Worm (Caenorhabditis elegans): ENCODE measurements around the gene sre-2.
A peak's percentile ranks its signal among the peaks of the same experiment; 100 is the strongest.

The sre-2 gene

ce11 chrII:8071801-8072544 is 30.0 kb downstream of the sre-2 start (continued):
- no peak for TF ChIP-seq lin-15B (tag; optimal IDR thresholded peaks at IDR 0.05)
- TF ChIP-seq nhr-20 (tag; optimal IDR thresholded peaks at IDR 0.05), result peak; percentile 69
- TF ChIP-seq unc-62 (GFP tag; optimal IDR thresholded peaks at IDR 0.05), result no peak
- TF ChIP-seq elt-3 (tag; optimal IDR thresholded peaks at IDR 0.05), result peak in 2 of 6 experiments; percentile 45 to 66
- TF ChIP-seq dpl-1 (GFP tag; optimal IDR thresholded peaks at IDR 0.05), result peak in 2 of 3 experiments; percentile 4 to 38
- no peak for TF ChIP-seq elt-2 (tag; optimal IDR thresholded peaks at IDR 0.05)
- peak; percentile 70 for TF ChIP-seq nhr-47 (tag; optimal IDR thresholded peaks at IDR 0.05)
- TF ChIP-seq rnt-1 (tag; optimal IDR thresholded peaks at IDR 0.05), result no peak
- TF ChIP-seq tlp-1 (tag; optimal IDR thresholded peaks at IDR 0.05), result no peak
- TF ChIP-seq lir-3 (tag; optimal IDR thresholded peaks at IDR 0.05; ENCODE audit: poor library complexity), result peak; percentile 63
- peak; percentile 51 for TF ChIP-seq isw-1 (GFP tag; IDR thresholded peaks at IDR 0.05)
- TF ChIP-seq swsn-7 (tag; optimal IDR thresholded peaks at IDR 0.05), result peak; percentile 54
- TF ChIP-seq irx-1 (tag; optimal IDR thresholded peaks at IDR 0.05), result peak; percentile 38
- TF ChIP-seq blmp-1 (tag; optimal IDR thresholded peaks at IDR 0.05), result peak; percentile 59
- TF ChIP-seq fos-1 (tag; optimal IDR thresholded peaks at IDR 0.05), result no peak
- peak; percentile 89 for TF ChIP-seq nhr-71 (tag; optimal IDR thresholded peaks at IDR 0.05)
- no peak for TF ChIP-seq nhr-77 (tag; optimal IDR thresholded peaks at IDR 0.05)
- peak; percentile 49 to 61 for TF ChIP-seq lin-35 (GFP tag; optimal IDR thresholded peaks at IDR 0.05)
- TF ChIP-seq hpl-2 (GFP tag; optimal IDR thresholded peaks at IDR 0.05), result no peak
- no peak for TF ChIP-seq nhr-28 (tag; optimal IDR thresholded peaks at IDR 0.05)
- TF ChIP-seq egl-27 (tag; optimal IDR thresholded peaks at IDR 0.05), result no peak
- no peak for TF ChIP-seq unc-30 (tag; optimal IDR thresholded peaks at IDR 0.05)
- TF ChIP-seq sup-37 (GFP tag; optimal IDR thresholded peaks at IDR 0.05), result peak; percentile 4
- TF ChIP-seq ceh-8 (GFP tag; optimal IDR thresholded peaks at IDR 0.05), result no peak
- no peak for TF ChIP-seq ama-1 (optimal IDR thresholded peaks at IDR 0.05)
- peak; percentile 13 for TF ChIP-seq pax-3 (tag; optimal IDR thresholded peaks at IDR 0.05)
- TF ChIP-seq nhr-11 (tag; optimal IDR thresholded peaks at IDR 0.05), result no peak
- TF ChIP-seq efl-3 (GFP tag; optimal IDR thresholded peaks at IDR 0.05), result no peak
- peak; percentile 35 for TF ChIP-seq skn-1 (tag; optimal IDR thresholded peaks at IDR 0.05)
- TF ChIP-seq mep-1 (tag; optimal IDR thresholded peaks at IDR 0.05), result peak; percentile 72
- no peak for TF ChIP-seq snpc-4 (tag; optimal IDR thresholded peaks at IDR 0.05)
- TF ChIP-seq aly-2 (tag; optimal IDR thresholded peaks at IDR 0.05), result no peak
- TF ChIP-seq C34B4.2 (tag; optimal IDR thresholded peaks at IDR 0.05), result no peak
- no peak for TF ChIP-seq fkh-4 (tag; optimal IDR thresholded peaks at IDR 0.05; ENCODE audit: borderline replicate concordance)
- no peak for TF ChIP-seq jun-1 (tag; optimal IDR thresholded peaks at IDR 0.05)
- no peak for TF ChIP-seq grh-1 (GFP tag; IDR thresholded peaks at IDR 0.05)
- no peak for TF ChIP-seq ces-1 (GFP tag; optimal IDR thresholded peaks at IDR 0.05)
- TF ChIP-seq lsy-2 (tag; optimal IDR thresholded peaks at IDR 0.05), result peak; percentile 56 to 64
- peak; percentile 21 for TF ChIP-seq mef-2 (tag; optimal IDR thresholded peaks at IDR 0.05)
- no peak for TF ChIP-seq aha-1 (tag; optimal IDR thresholded peaks at IDR 0.05)
- no peak for TF ChIP-seq egl-13 (tag; optimal IDR thresholded peaks at IDR 0.05)
- no peak for TF ChIP-seq hlh-17 (GFP tag; optimal IDR thresholded peaks at IDR 0.05; ENCODE audit: borderline replicate concordance)
- TF ChIP-seq zip-4 (GFP tag; optimal IDR thresholded peaks at IDR 0.05), result no peak
- no peak for TF ChIP-seq pag-3 (tag; optimal IDR thresholded peaks at IDR 0.05; ENCODE audit: borderline replicate concordance, insufficient read depth)
- peak; percentile 28 for TF ChIP-seq C16A3.4 (tag; optimal IDR thresholded peaks at IDR 0.05)
- TF ChIP-seq ztf-11 (tag; optimal IDR thresholded peaks at IDR 0.05), result peak in 1 of 2 experiments; percentile 18
- peak; percentile 92 for TF ChIP-seq lin-14 (GFP tag; optimal IDR thresholded peaks at IDR 0.05)
- TF ChIP-seq fkh-8 (tag; optimal IDR thresholded peaks at IDR 0.05), result peak; percentile 85
- TF ChIP-seq nhr-237 (tag; optimal IDR thresholded peaks at IDR 0.05), result no peak
- TF ChIP-seq ceh-88 (GFP tag; IDR thresholded peaks at IDR 0.05), result no peak; the same call in 1 of the 2 replicates
- no peak for TF ChIP-seq pqm-1 (tag; optimal IDR thresholded peaks at IDR 0.05)
